Worm (Caenorhabditis elegans) whole organism, early embryonic: ENCODE measurements around the gene unc-43.

Experiments
- B0310.2 ChIP-seq: sonication (generic microtip); optimal IDR thresholded peaks from 2 replicates; lab custom pipeline; 2016; ENCODE audit warnings: mild to moderate bottlenecking, missing genetic modification characterization, missing compliant biosample characterization
- F13C5.2 ChIP-seq: sonication (generic microtip); optimal IDR thresholded peaks from 2 replicates; lab custom pipeline; 2017; ENCODE audit warnings: mild to moderate bottlenecking, missing genetic modification characterization, inconsistent platforms, missing compliant biosample characterization
- aly-1 ChIP-seq: sonication (generic microtip); optimal IDR thresholded peaks from 2 replicates; lab custom pipeline; 2016; ENCODE audit warnings: missing genetic modification characterization, missing compliant biosample characterization
- ama-1 ChIP-seq: fragments of 150-350 bp; optimal IDR thresholded peaks from 2 replicates; lab custom pipeline; 2014
- ceh-13 ChIP-seq: fragments of 200-800 bp; sonication (Bioruptor generic); optimal IDR thresholded peaks from 2 replicates; lab custom pipeline; 2018; ENCODE audit warnings: mild to moderate bottlenecking, missing genetic modification characterization, missing compliant biosample characterization
- flt-1 ChIP-seq: fragments of 200-800 bp; sonication (Bioruptor generic); IDR thresholded peaks from 2 replicates; pipeline ENCODE4 v1.3.6; 2022; ENCODE audit warnings: missing genetic modification characterization, missing compliant biosample characterization
- hmg-4 ChIP-seq: fragments of 200-800 bp; sonication (Bioruptor generic); optimal IDR thresholded peaks from 2 replicates; lab custom pipeline; 2018; ENCODE audit warnings: mild to moderate bottlenecking, missing genetic modification characterization, missing compliant biosample characterization
- scrt-1 ChIP-seq: fragments of 200-800 bp; sonication (Bioruptor generic); IDR thresholded peaks from 2 replicates; pipeline ENCODE4 v1.3.6; 2022; ENCODE audit warnings: missing genetic modification characterization, missing compliant biosample characterization

ce11 chrIV:10352243-10352642, 2.2 kb upstream of the unc-43 start, which contains the start of gene Y43C5B.2:
- TF ChIP-seq ama-1 (lab: Kevin White, UChicago) (no peak), aly-1 (no peak), B0310.2 (tag; lab: Kevin White, UChicago) (no peak), hmg-4 (no peak), flt-1 (GFP tag; lab: Robert Waterston, UW) (no peak), ceh-13 (no peak), F13C5.2 (tag; lab: Kevin White, UChicago) (no peak), scrt-1 (no peak)
